Fruit fly (Drosophila melanogaster) whole organism, wandering third instar larva: ENCODE measurements around the gene CG10041.

ENCODE experiments used
- Abd-B ChIP-seq: fragments of >200 bp; optimal IDR thresholded peaks from 2 replicates; lab custom pipeline; 2017; ENCODE audit warnings: missing biosample characterization, missing genetic modification characterization
- CG32264 ChIP-seq: fragments of 200-800 bp; sonication (Bioruptor generic); optimal IDR thresholded peaks from 2 replicates; lab custom pipeline; 2016; ENCODE audit warnings: missing biosample characterization, missing genetic modification characterization
- CG9705 ChIP-seq: fragments of 200-800 bp; sonication (Bioruptor generic); optimal IDR thresholded peaks from 2 replicates; lab custom pipeline; 2018; ENCODE audit warnings: missing biosample characterization, mild to moderate bottlenecking, missing genetic modification characterization
- CrebA ChIP-seq: fragments of 200-800 bp; sonication (Bioruptor generic); optimal IDR thresholded peaks from 2 replicates; lab custom pipeline; 2016; ENCODE audit warnings: missing biosample characterization, mild to moderate bottlenecking, missing genetic modification characterization, borderline replicate concordance
- Dfd ChIP-seq: fragments of >200 bp; optimal IDR thresholded peaks from 2 replicates; lab custom pipeline; 2017; ENCODE audit warnings: missing biosample characterization, missing genetic modification characterization
- Dif ChIP-seq: fragments of 200-275, 200-300 bp; sonication (Bioruptor generic); optimal IDR thresholded peaks from 2 replicates; lab custom pipeline; 2018; ENCODE audit warnings: missing biosample characterization, missing genetic modification characterization; ENCODE audit not compliant: partially characterized antibody
- GATAd ChIP-seq: sonication (Bioruptor generic); optimal IDR thresholded peaks from 2 replicates; lab custom pipeline; 2016; ENCODE audit warnings: missing biosample characterization, missing genetic modification characterization
- HLH106 ChIP-seq: fragments of 200-800 bp; optimal IDR thresholded peaks from 3 replicates; lab custom pipeline; 2019; ENCODE audit warnings: missing biosample characterization, mild to moderate bottlenecking, missing genetic modification characterization, moderate library complexity
- Hnf4 ChIP-seq: fragments of 200-800 bp; sonication (Bioruptor generic); optimal IDR thresholded peaks from 2 replicates; lab custom pipeline; 2016; ENCODE audit warnings: missing biosample characterization, mild to moderate bottlenecking, missing genetic modification characterization
- Hr78 ChIP-seq: fragments of >200 bp; optimal IDR thresholded peaks from 2 replicates; lab custom pipeline; 2017; ENCODE audit warnings: missing biosample characterization, missing genetic modification characterization
- Hr83 ChIP-seq: fragments of 200-300 bp; sonication (Bioruptor generic); optimal IDR thresholded peaks from 2 replicates; lab custom pipeline; 2016; ENCODE audit warnings: missing biosample characterization, mild to moderate bottlenecking, missing genetic modification characterization, moderate library complexity; ENCODE audit not compliant: poor library complexity, severe bottlenecking
- Jra ChIP-seq: sonication (Bioruptor generic); optimal IDR thresholded peaks from 2 replicates; lab custom pipeline; 2016; ENCODE audit warnings: missing biosample characterization, missing genetic modification characterization
- Mio ChIP-seq: sonication (Bioruptor generic); optimal IDR thresholded peaks from 2 replicates; lab custom pipeline; 2016; ENCODE audit warnings: missing biosample characterization, missing genetic modification characterization
- Myc ChIP-seq: fragments of >200 bp; optimal IDR thresholded peaks from 2 replicates; lab custom pipeline; 2017
- N ChIP-seq: fragments of >200 bp; optimal IDR thresholded peaks from 2 replicates; lab custom pipeline; 2018; ENCODE audit warnings: missing biosample characterization, missing external identifiers, missing genetic modification characterization
- Rel ChIP-seq, 2 experiments: fragments of 200-800 bp; sonication (Bioruptor generic) in 1 of 2; optimal IDR thresholded peaks; 2 replicates in 1 of 2; 3 replicates in 1 of 2; lab custom pipeline; 2016 to 2019; ENCODE audit warnings: mild to moderate bottlenecking in 2 of 2, missing biosample characterization in 2 of 2, missing genetic modification characterization in 2 of 2, moderate library complexity in 1 of 2
- Vsx2 ChIP-seq: fragments of 200-300, 225-300 bp; sonication (Bioruptor generic); optimal IDR thresholded peaks from 2 replicates; lab custom pipeline; 2018; ENCODE audit warnings: missing biosample characterization, missing genetic modification characterization; ENCODE audit not compliant: partially characterized antibody
- br ChIP-seq: fragments of 200-800 bp; sonication (Bioruptor generic); optimal IDR thresholded peaks from 2 replicates; lab custom pipeline; 2016; ENCODE audit warnings: missing biosample characterization, missing genetic modification characterization
- brk ChIP-seq: fragments of 200-800 bp; sonication (Bioruptor generic); optimal IDR thresholded peaks from 2 replicates; lab custom pipeline; 2016; ENCODE audit warnings: missing biosample characterization, mild to moderate bottlenecking, missing genetic modification characterization
- dl ChIP-seq, 2 experiments: fragments of 175-275, 200-275 bp in 1 of 2; fragments of 200-275 bp in 1 of 2; sonication (Bioruptor generic); optimal IDR thresholded peaks; lab custom pipeline; 2018; ENCODE audit warnings: mild to moderate bottlenecking in 2 of 2, missing biosample characterization in 2 of 2, missing genetic modification characterization in 2 of 2, moderate library complexity in 2 of 2; ENCODE audit not compliant: partially characterized antibody in 2 of 2, insufficient read depth in 1 of 2
- dsf ChIP-seq: sonication (Bioruptor generic); optimal IDR thresholded peaks from 2 replicates; lab custom pipeline; 2016; ENCODE audit warnings: missing biosample characterization, missing genetic modification characterization, borderline replicate concordance
- ey ChIP-seq: fragments of 200-800 bp; sonication (Bioruptor generic); optimal IDR thresholded peaks from 2 replicates; lab custom pipeline; 2016; ENCODE audit warnings: missing biosample characterization, missing genetic modification characterization
- foxo ChIP-seq, 2 experiments: fragments of 200-800 bp; sonication (Bioruptor generic); optimal IDR thresholded peaks; 2 replicates in 1 of 2; 3 replicates in 1 of 2; lab custom pipeline; 2016 to 2017; ENCODE audit warnings: missing biosample characterization in 2 of 2, missing genetic modification characterization in 2 of 2
- fru ChIP-seq: fragments of 200-800 bp; sonication (Bioruptor generic); optimal IDR thresholded peaks from 3 replicates; lab custom pipeline; 2016; ENCODE audit warnings: missing biosample characterization, mild to moderate bottlenecking, missing genetic modification characterization
- jim ChIP-seq: fragments of 175-275, 200-325 bp; sonication (Bioruptor generic); optimal IDR thresholded peaks from 2 replicates; lab custom pipeline; 2016; ENCODE audit warnings: missing biosample characterization, mild to moderate bottlenecking, missing genetic modification characterization
- lola ChIP-seq: fragments of >200 bp; optimal IDR thresholded peaks from 2 replicates; lab custom pipeline; 2017; ENCODE audit warnings: missing biosample characterization, missing genetic modification characterization
- pan ChIP-seq: fragments of >200 bp; optimal IDR thresholded peaks from 2 replicates; lab custom pipeline; 2017
- psq ChIP-seq: fragments of 200-800 bp; sonication (Bioruptor generic); optimal IDR thresholded peaks from 3 replicates; lab custom pipeline; 2017; ENCODE audit warnings: missing biosample characterization, mild to moderate bottlenecking, missing genetic modification characterization, moderate library complexity
- sage ChIP-seq: fragments of 200-800 bp; sonication (Bioruptor generic); optimal IDR thresholded peaks from 2 replicates; lab custom pipeline; 2016; ENCODE audit warnings: missing biosample characterization, mild to moderate bottlenecking, missing genetic modification characterization
- tai ChIP-seq: sonication (Bioruptor generic); optimal IDR thresholded peaks from 2 replicates; lab custom pipeline; 2016; ENCODE audit warnings: missing biosample characterization, missing genetic modification characterization
- woc ChIP-seq: sonication (Bioruptor generic); optimal IDR thresholded peaks from 2 replicates; lab custom pipeline; 2016; ENCODE audit warnings: missing biosample characterization, mild to moderate bottlenecking, missing genetic modification characterization

The CG10041 gene

dm6 chr3R:12385949-12386348 lies 34.0 kb upstream of the CG10041 start, which contains the start of gene Sol1:
Gene Sol1, plus strand, starts transcription at chr3R:12386249.
- TF ChIP-seq ey (GFP tag; lab: Kevin White, UChicago) (no peak), Hr78 (GFP tag; lab: Kevin White, UChicago) (no peak), Rel (GFP tag; optimal IDR thresholded peaks at IDR 0.05; lab: Kevin White, UChicago) (no peak), Rel (tag; optimal IDR thresholded peaks at IDR 0.05; lab: Kevin White, UChicago) (no peak), foxo (GFP tag; optimal IDR thresholded peaks at IDR 0.05; lab: Kevin White, UChicago) (no peak), Mio (no peak), HLH106 (tag; lab: Kevin White, UChicago) (no peak), Jra (GFP tag; lab: Kevin White, UChicago) (no peak), brk (GFP tag; lab: Kevin White, UChicago) (no peak), psq (GFP tag; lab: Kevin White, UChicago) (no peak), N (GFP tag; lab: Kevin White, UChicago) (no peak), CG32264 (GFP tag; lab: Kevin White, UChicago) (no peak)

- no peak for TF ChIP-seq tai (GFP tag; lab: Kevin White, UChicago)
- TF ChIP-seq foxo (GFP tag; optimal IDR thresholded peaks at IDR 0.05; lab: Kevin White, UChicago), result no peak
- TF ChIP-seq Hnf4, result no peak
- no peak for TF ChIP-seq br (GFP tag; lab: Kevin White, UChicago)
- TF ChIP-seq Dfd (GFP tag; lab: Kevin White, UChicago), result no peak
- no peak for TF ChIP-seq ey (GFP tag; lab: Kevin White, UChicago)
- TF ChIP-seq Abd-B, result no peak
- no peak for TF ChIP-seq Jra (GFP tag; lab: Kevin White, UChicago)
- TF ChIP-seq Mio, result no peak
- no peak for TF ChIP-seq pan (lab: Kevin White, UChicago)
- TF ChIP-seq Myc, result no peak
- no peak for TF ChIP-seq jim (GFP tag; lab: Kevin White, UChicago)
- no peak for TF ChIP-seq psq (GFP tag; lab: Kevin White, UChicago)
- TF ChIP-seq dl (GFP tag; optimal IDR thresholded peaks at IDR 0.05; lab: Kevin White, UChicago; ENCODE audit: insufficient read depth in 1 of 2, partially characterized antibody in 2 of 2), result no peak
- no peak for TF ChIP-seq sage (GFP tag; lab: Kevin White, UChicago)
- TF ChIP-seq Vsx2 (GFP tag; lab: Kevin White, UChicago), result no peak
Measured at dm6 chr3R:12384274-12384673, 32.4 kb upstream of the CG10041 start.

dm6 chr3R:12383784-12384183 lies 31.9 kb upstream of the CG10041 start:
- TF ChIP-seq dsf (GFP tag; lab: Kevin White, UChicago) (no peak), CrebA (GFP tag; lab: Kevin White, UChicago) (peak; percentile 14), fru (no peak), Rel (GFP tag; optimal IDR thresholded peaks at IDR 0.05; lab: Kevin White, UChicago) (no peak), Rel (tag; optimal IDR thresholded peaks at IDR 0.05; lab: Kevin White, UChicago) (peak; percentile 87)

dm6 chr3R:12383036-12383435 lies 31.1 kb upstream of the CG10041 start, which contains the start of gene GstD11:
Gene GstD11, plus strand, starts transcription at chr3R:12383336.
- TF ChIP-seq br (GFP tag; lab: Kevin White, UChicago) (no peak), Myc (no peak), Abd-B (no peak), CG9705 (GFP tag; lab: Kevin White, UChicago) (no peak), Rel (GFP tag; optimal IDR thresholded peaks at IDR 0.05; lab: Kevin White, UChicago) (no peak), Rel (tag; optimal IDR thresholded peaks at IDR 0.05; lab: Kevin White, UChicago) (no peak), lola (no peak), dl (GFP tag; optimal IDR thresholded peaks at IDR 0.05; lab: Kevin White, UChicago; ENCODE audit: insufficient read depth in 1 of 2, partially characterized antibody in 2 of 2) (no peak), pan (lab: Kevin White, UChicago) (no peak)

- TF ChIP-seq Myc (no peak), GATAd (no peak), Hr83 (GFP tag; lab: Kevin White, UChicago) (no peak), Dif (GFP tag; lab: Kevin White, UChicago) (no peak), CG9705 (GFP tag; lab: Kevin White, UChicago) (no peak), pan (lab: Kevin White, UChicago) (no peak), woc (no peak), br (GFP tag; lab: Kevin White, UChicago) (no peak), tai (GFP tag; lab: Kevin White, UChicago) (no peak), sage (GFP tag; lab: Kevin White, UChicago) (no peak)
Measured at dm6 chr3R:12382563-12382962, 30.7 kb upstream of the CG10041 start, which contains the start of gene CG10035. Gene CG10035, minus strand, starts transcription at chr3R:12382691.
